Worm (Caenorhabditis elegans): ENCODE data around the gene ttll-5.
"Not testable (repeated sequence)": the region's sequence is repeated elsewhere in the genome, so short reads cannot be mapped to it uniquely, and the experiment has no call there.

ttll-5 gene

ce11 chrV:11474399-11474798 lies 34.5 kb upstream of the ttll-5 start, which contains the start of gene nas-22:
nas-22 (plus strand) TSS chrV:11474699.
- no peak for TF ChIP-seq sox-4 (tag; optimal IDR thresholded peaks at IDR 0.05)
- no peak for TF ChIP-seq nhr-76 (tag; optimal IDR thresholded peaks at IDR 0.05)
- TF ChIP-seq alr-1 (tag; optimal IDR thresholded peaks at IDR 0.05; ENCODE audit: borderline replicate concordance), result no peak
- no peak for TF ChIP-seq ets-5 (GFP tag; IDR thresholded peaks at IDR 0.05)
- no peak for TF ChIP-seq skn-1 (tag; optimal IDR thresholded peaks at IDR 0.05)
- no peak for TF ChIP-seq lin-14 (GFP tag; optimal IDR thresholded peaks at IDR 0.05)
- TF ChIP-seq F16B12.6 (tag; optimal IDR thresholded peaks at IDR 0.05), result no peak
- no peak for TF ChIP-seq hlh-17 (GFP tag; optimal IDR thresholded peaks at IDR 0.05; ENCODE audit: borderline replicate concordance)
- TF ChIP-seq unc-98 (GFP tag; IDR thresholded peaks at IDR 0.05), result no peak
- no peak for TF ChIP-seq elt-2 (tag; optimal IDR thresholded peaks at IDR 0.05)
- no peak for TF ChIP-seq lin-15B (tag; optimal IDR thresholded peaks at IDR 0.05)
- TF ChIP-seq ceh-63 (GFP tag; optimal IDR thresholded peaks at IDR 0.05), result no peak
- TF ChIP-seq zip-4 (GFP tag; optimal IDR thresholded peaks at IDR 0.05), result no peak
- no peak for TF ChIP-seq swsn-7 (tag; optimal IDR thresholded peaks at IDR 0.05)
- TF ChIP-seq rnt-1 (tag; optimal IDR thresholded peaks at IDR 0.05), result no peak
- TF ChIP-seq lin-39 (tag; optimal IDR thresholded peaks at IDR 0.05), result no peak
- no peak for TF ChIP-seq snpc-4 (tag; optimal IDR thresholded peaks at IDR 0.05)
- TF ChIP-seq ama-1 (optimal IDR thresholded peaks at IDR 0.05), result no peak
- no peak for TF ChIP-seq mep-1 (tag; optimal IDR thresholded peaks at IDR 0.05)
- no peak for TF ChIP-seq hpl-2 (GFP tag; optimal IDR thresholded peaks at IDR 0.05)

- TF ChIP-seq unc-86 (tag; optimal IDR thresholded peaks at IDR 0.05); ces-1 (GFP tag; optimal IDR thresholded peaks at IDR 0.05); elt-2 (tag; optimal IDR thresholded peaks at IDR 0.05): not testable (repeated sequence)
These were observed 33.2 kb upstream of the ttll-5 start, which contains the start of gene T11F9.7 for ce11 chrV:11475638-11476037. T11F9.7 (plus strand) TSS chrV:11475938.

- TF ChIP-seq nhr-11 (tag; optimal IDR thresholded peaks at IDR 0.05) (no peak), efl-1 (optimal IDR thresholded peaks at IDR 0.05) (no peak), efl-1 (GFP tag; optimal IDR thresholded peaks at IDR 0.05 in 1 of 2) (peak in 1 of 2 experiments; percentile 64)
These were observed 29.5 kb upstream of the ttll-5 start, which contains the start of gene T11F9.22 for ce11 chrV:11479406-11479805. T11F9.22 (plus strand) TSS chrV:11479706.

ce11 chrV:11480734-11481133 lies 28.1 kb upstream of the ttll-5 start, which contains the start of gene T11F9.14:
T11F9.14 (minus strand) TSS chrV:11480834.
- TF ChIP-seq pax-3, swsn-7, egl-13 (tag; optimal IDR thresholded peaks at IDR 0.05): not testable (repeated sequence)

ce11 chrV:11483580-11484092 lies 25.2 kb upstream of the ttll-5 start, which contains the start of gene col-157:
col-157 (plus strand) TSS chrV:11484042.
- not testable (repeated sequence) for TF ChIP-seq lsy-2 (tag; optimal IDR thresholded peaks at IDR 0.05); nhr-19 (GFP tag; conservative IDR thresholded peaks at IDR 0.05); ets-5 (GFP tag; IDR thresholded peaks at IDR 0.05)

- no peak for TF ChIP-seq nhr-47 (tag; optimal IDR thresholded peaks at IDR 0.05)
- no peak for TF ChIP-seq efl-3 (GFP tag; optimal IDR thresholded peaks at IDR 0.05)
- TF ChIP-seq xbp-1 (tag; optimal IDR thresholded peaks at IDR 0.05), result no peak
- no peak for TF ChIP-seq fkh-10 (GFP tag; optimal IDR thresholded peaks at IDR 0.05)
- TF ChIP-seq lin-35 (GFP tag; optimal IDR thresholded peaks at IDR 0.05), result no peak
- no peak for TF ChIP-seq ets-5 (GFP tag; IDR thresholded peaks at IDR 0.05)
- no peak for TF ChIP-seq elt-3 (tag; optimal IDR thresholded peaks at IDR 0.05)
- TF ChIP-seq ceh-82 (tag; optimal IDR thresholded peaks at IDR 0.05), result no peak
- TF ChIP-seq pax-3 (tag; optimal IDR thresholded peaks at IDR 0.05), result no peak
- no peak for TF ChIP-seq tbx-2 (tag; optimal IDR thresholded peaks at IDR 0.05)
- no peak for TF ChIP-seq nhr-20 (tag; optimal IDR thresholded peaks at IDR 0.05)
- TF ChIP-seq aly-2 (tag; optimal IDR thresholded peaks at IDR 0.05), result no peak
- TF ChIP-seq nhr-76 (tag; optimal IDR thresholded peaks at IDR 0.05), result no peak
- TF ChIP-seq nhr-71 (tag; optimal IDR thresholded peaks at IDR 0.05), result no peak
- no peak for TF ChIP-seq tlp-1 (tag; optimal IDR thresholded peaks at IDR 0.05)
These were observed 24.5 kb upstream of the ttll-5 start for ce11 chrV:11484404-11484803.

Data from whole organism, L1 larva.